Worm (Caenorhabditis elegans) whole organism, L4 larva: Measurements from ENCODE around the gene C49A9.1.

Experiments
- F44E2.7 ChIP-seq: fragments of 200-800 bp; sonication (Bioruptor generic); IDR thresholded peaks from 2 replicates; pipeline ENCODE4 v2.1.2; 2022; ENCODE audit warnings: missing genetic modification characterization, missing compliant biosample characterization
- T26A8.4 ChIP-seq: fragments of 200-800 bp; sonication (Bioruptor generic); IDR thresholded peaks from 2 replicates; pipeline ENCODE4 v1.3.6; 2022; ENCODE audit warnings: missing genetic modification characterization, missing compliant biosample characterization
- Y5F2A.4 ChIP-seq: fragments of 200-800 bp; sonication (Bioruptor generic); optimal IDR thresholded peaks from 2 replicates; lab custom pipeline; 2018; ENCODE audit warnings: mild to moderate bottlenecking, missing genetic modification characterization, missing compliant biosample characterization
- ZK546.5 ChIP-seq, 2 experiments: sonication (generic microtip); optimal IDR thresholded peaks; 2 replicates each; lab custom pipeline; 2017; ENCODE audit warnings: missing biosample characterization in 2 of 2, missing genetic modification characterization in 2 of 2
- ama-1 ChIP-seq: fragments of 150-350 bp; optimal IDR thresholded peaks from 2 replicates; lab custom pipeline; 2014; ENCODE audit warnings: inconsistent platforms, mixed read lengths
- attf-4 ChIP-seq: sonication (generic microtip); optimal IDR thresholded peaks from 3 replicates; lab custom pipeline; 2017; ENCODE audit warnings: missing biosample characterization, missing genetic modification characterization
- ceh-28 ChIP-seq: fragments of 150-350 bp; optimal IDR thresholded peaks from 2 replicates; lab custom pipeline; 2014; ENCODE audit warnings: missing biosample characterization, missing genetic modification reagents, missing genetic modification characterization
- ceh-62 ChIP-seq: sonication (generic microtip); optimal IDR thresholded peaks from 2 replicates; lab custom pipeline; 2017; ENCODE audit warnings: missing biosample characterization, missing genetic modification characterization
- ces-1 ChIP-seq: fragments of 150-350 bp; sonication (generic microtip); optimal IDR thresholded peaks from 4 replicates; lab custom pipeline; 2014; ENCODE audit warnings: missing biosample characterization, missing genetic modification reagents, missing genetic modification characterization
- cey-2 ChIP-seq: sonication (generic microtip); optimal IDR thresholded peaks from 3 replicates; lab custom pipeline; 2017; ENCODE audit warnings: missing genetic modification characterization, mild to moderate bottlenecking, missing compliant biosample characterization, antibody characterized with exemption, borderline replicate concordance; ENCODE audit not compliant: insufficient read depth
- ctbp-1 ChIP-seq: fragments of 200-800 bp; sonication (Bioruptor generic); IDR thresholded peaks from 2 replicates; pipeline ENCODE4 v1.3.6; 2022; ENCODE audit warnings: missing genetic modification reagents, missing genetic modification characterization, missing compliant biosample characterization
- daf-12 ChIP-seq: fragments of 150-350 bp; optimal IDR thresholded peaks from 2 replicates; lab custom pipeline; 2014; ENCODE audit warnings: missing biosample characterization, missing genetic modification reagents, missing genetic modification characterization
- daf-16 ChIP-seq, 3 experiments: sonication (generic microtip); optimal IDR thresholded peaks; 2 replicates each; lab custom pipeline; 2016 to 2017; ENCODE audit warnings: missing genetic modification characterization in 3 of 3, missing genetic modification reagents in 3 of 3, mild to moderate bottlenecking in 2 of 3, missing compliant biosample characterization in 2 of 3, missing biosample characterization in 1 of 3, moderate library complexity in 1 of 3
- daf-19 ChIP-seq: fragments of 200-800 bp; sonication (Bioruptor generic); conservative IDR thresholded peaks from 2 replicates; pipeline ENCODE4 v1.3.6; 2022; ENCODE audit warnings: missing genetic modification characterization, missing compliant biosample characterization
- daf-8 ChIP-seq: fragments of 200-800 bp; sonication (Bioruptor generic); IDR thresholded peaks from 2 replicates; pipeline ENCODE4 v1.3.6; 2022; ENCODE audit warnings: missing genetic modification characterization, missing compliant biosample characterization
- dmd-6 ChIP-seq: fragments of 200-800 bp; sonication (Bioruptor generic); IDR thresholded peaks from 2 replicates; pipeline ENCODE4 v1.3.6; 2022; ENCODE audit warnings: missing genetic modification reagents, missing genetic modification characterization, missing compliant biosample characterization
- duxl-1 ChIP-seq: sonication (generic microtip); optimal IDR thresholded peaks from 2 replicates; lab custom pipeline; 2016; ENCODE audit warnings: mild to moderate bottlenecking, missing genetic modification characterization, moderate library complexity, missing compliant biosample characterization; ENCODE audit not compliant: poor library complexity
- dve-1 ChIP-seq: sonication (generic microtip); optimal IDR thresholded peaks from 2 replicates; lab custom pipeline; 2017; ENCODE audit warnings: antibody characterized with exemption, mild to moderate bottlenecking, missing genetic modification characterization, missing compliant biosample characterization; ENCODE audit not compliant: insufficient read depth
- egl-43 ChIP-seq: fragments of 200-800 bp; sonication (Bioruptor generic); IDR thresholded peaks from 2 replicates; pipeline ENCODE4 v1.3.6; 2022; ENCODE audit warnings: missing genetic modification reagents, missing genetic modification characterization, missing compliant biosample characterization
- hif-1 ChIP-seq, 2 experiments: sonication (generic microtip); optimal IDR thresholded peaks; 2 replicates each; lab custom pipeline; 2016 to 2017; ENCODE audit warnings: missing compliant biosample characterization in 2 of 2, missing genetic modification characterization in 2 of 2, missing genetic modification reagents in 2 of 2, missing genotype in 2 of 2, mild to moderate bottlenecking in 1 of 2
- hlh-11 ChIP-seq: fragments of 200-800 bp; sonication (Bioruptor generic); optimal IDR thresholded peaks from 2 replicates; lab custom pipeline; 2018; ENCODE audit warnings: mild to moderate bottlenecking, missing genetic modification characterization, missing compliant biosample characterization
- hlh-30 ChIP-seq: sonication (generic microtip); optimal IDR thresholded peaks from 2 replicates; lab custom pipeline; 2017; ENCODE audit warnings: antibody characterized with exemption, mild to moderate bottlenecking, missing genetic modification characterization, missing compliant biosample characterization; ENCODE audit not compliant: insufficient read depth
- lin-29 ChIP-seq: fragments of 200-800 bp; sonication (Bioruptor generic); IDR thresholded peaks from 2 replicates; pipeline ENCODE4 v1.3.6; 2022; ENCODE audit warnings: missing genetic modification reagents, missing genetic modification characterization, missing compliant biosample characterization
- lin-38 ChIP-seq: fragments of 200-800 bp; sonication (Bioruptor generic); IDR thresholded peaks from 2 replicates; pipeline ENCODE4 v1.3.6; 2022; ENCODE audit warnings: missing genetic modification reagents, missing genetic modification characterization, missing compliant biosample characterization
- lir-3 ChIP-seq: sonication (generic microtip); optimal IDR thresholded peaks from 2 replicates; lab custom pipeline; 2016; ENCODE audit warnings: mild to moderate bottlenecking, missing genetic modification characterization, missing compliant biosample characterization
- mep-1 ChIP-seq: fragments of 150-350 bp; sonication (generic microtip); optimal IDR thresholded peaks from 3 replicates; lab custom pipeline; 2014; ENCODE audit warnings: missing biosample characterization, missing genetic modification characterization
- mxl-2 ChIP-seq: fragments of 200-800 bp; sonication (Bioruptor generic); conservative IDR thresholded peaks from 2 replicates; pipeline ENCODE4 v1.3.6; 2022; ENCODE audit warnings: missing genetic modification reagents, missing genetic modification characterization, missing compliant biosample characterization
- nhr-237 ChIP-seq: sonication (generic microtip); optimal IDR thresholded peaks from 2 replicates; lab custom pipeline; 2017; ENCODE audit warnings: missing biosample characterization, missing genetic modification characterization
- nhr-25 ChIP-seq: sonication (generic microtip); optimal IDR thresholded peaks from 2 replicates; lab custom pipeline; 2017; ENCODE audit warnings: missing genetic modification characterization, mild to moderate bottlenecking, missing compliant biosample characterization, antibody characterized with exemption, moderate library complexity, borderline replicate concordance; ENCODE audit not compliant: insufficient read depth
- nhr-28 ChIP-seq: fragments of 150-350 bp; optimal IDR thresholded peaks from 2 replicates; lab custom pipeline; 2014; ENCODE audit warnings: missing biosample characterization, missing genetic modification characterization
- nhr-42 ChIP-seq: fragments of 200-800 bp; sonication (Bioruptor generic); IDR thresholded peaks from 2 replicates; pipeline ENCODE4 v1.3.6; 2022; ENCODE audit warnings: missing genetic modification characterization, missing compliant biosample characterization
- php-3 ChIP-seq: fragments of 200-800 bp; sonication (Bioruptor generic); IDR thresholded peaks from 2 replicates; pipeline ENCODE4 v1.3.6; 2022; ENCODE audit warnings: missing genetic modification reagents, missing genetic modification characterization, missing compliant biosample characterization
- rbr-2 ChIP-seq: sonication (generic microtip); optimal IDR thresholded peaks from 2 replicates; lab custom pipeline; 2016; ENCODE audit warnings: missing genotype, missing genetic modification characterization, missing compliant biosample characterization
- sdz-12 ChIP-seq: fragments of 200-800 bp; sonication (Bioruptor generic); optimal IDR thresholded peaks from 2 replicates; lab custom pipeline; 2018; ENCODE audit warnings: mild to moderate bottlenecking, missing genetic modification characterization, missing compliant biosample characterization
- spr-1 ChIP-seq: sonication (generic microtip); optimal IDR thresholded peaks from 2 replicates; lab custom pipeline; 2016; ENCODE audit warnings: mild to moderate bottlenecking, missing genetic modification characterization, missing compliant biosample characterization
- spr-3 ChIP-seq: fragments of 200-800 bp; sonication (Bioruptor generic); optimal IDR thresholded peaks from 2 replicates; lab custom pipeline; 2018; ENCODE audit warnings: mild to moderate bottlenecking, missing genetic modification characterization, missing compliant biosample characterization
- tra-1 ChIP-seq: fragments of 200-800 bp; sonication (Bioruptor generic); IDR thresholded peaks from 2 replicates; pipeline ENCODE4 v1.3.6; 2022; ENCODE audit warnings: missing genetic modification reagents, missing genetic modification characterization, missing compliant biosample characterization
- unc-62 ChIP-seq, 3 experiments: fragments of 150-350 bp in 1 of 3; sonication (generic microtip); optimal IDR thresholded peaks in 2 of 3; peaks in 1 of 3; 1 replicate in 1 of 3; 2 replicates in 2 of 3; lab custom pipeline; 2014 to 2017; ENCODE audit warnings: missing biosample characterization in 3 of 3, missing genetic modification characterization in 3 of 3, missing genetic modification reagents in 3 of 3, missing genotype in 1 of 3
- zfp-3 ChIP-seq: fragments of 200-800 bp; sonication (Bioruptor generic); conservative IDR thresholded peaks from 2 replicates; pipeline ENCODE4 v1.3.6; 2022; ENCODE audit warnings: missing genetic modification reagents, missing genetic modification characterization, missing compliant biosample characterization
- zip-11 ChIP-seq: fragments of 200-800 bp; sonication (Bioruptor generic); IDR thresholded peaks from 2 replicates; pipeline ENCODE4 v1.3.6; 2022; ENCODE audit warnings: missing genetic modification characterization, missing compliant biosample characterization
- zip-2 ChIP-seq: fragments of 150-350 bp; optimal IDR thresholded peaks from 2 replicates; lab custom pipeline; 2014; ENCODE audit warnings: missing biosample characterization, missing genetic modification characterization

The C49A9.1 gene

DNA sequence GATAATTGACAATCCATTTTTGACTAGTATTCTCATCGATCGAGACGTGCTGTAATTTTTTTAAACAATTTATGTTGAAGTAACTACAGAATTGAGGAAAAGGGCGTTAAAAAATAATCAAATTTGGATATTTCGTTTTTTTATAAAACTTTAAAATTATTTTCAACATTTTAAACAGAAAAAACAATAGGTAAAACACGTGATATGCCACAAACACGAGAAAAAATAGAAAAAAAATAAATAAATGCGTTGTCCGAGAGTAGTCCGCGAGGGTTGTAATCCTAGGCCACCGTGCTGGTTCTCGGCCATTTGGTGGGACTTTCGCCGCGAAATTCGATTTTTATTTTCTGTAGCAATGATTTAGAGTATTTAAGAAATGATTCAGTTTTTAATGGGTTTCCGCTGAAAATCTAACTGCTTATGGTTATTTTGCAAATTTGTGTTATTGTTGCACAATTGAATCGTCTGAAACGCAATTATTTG, 21.7 kb upstream of the C49A9.1 start, which contains the start of gene C49A9.10 (continued):
- TF ChIP-seq daf-12 (tag; lab: Kevin White, UChicago) (no peak), ctbp-1 (GFP tag; lab: Robert Waterston, UW) (0 out of 2 replicates have a peak, but pooled peaks have one; percentile 28), duxl-1 (tag; lab: Kevin White, UChicago) (peak; percentile 69), F44E2.7 (no peak), spr-3 (GFP tag; lab: Kevin White, UChicago) (no peak), egl-43 (GFP tag; lab: Robert Waterston, UW) (no peak), ceh-62 (no peak), spr-1 (peak; percentile 38), mep-1 (peak; percentile 76), daf-8 (GFP tag; lab: Robert Waterston, UW) (no peak), zip-11 (GFP tag; lab: Robert Waterston, UW) (no peak), lir-3 (tag; lab: Kevin White, UChicago) (no peak), sdz-12 (no peak), hif-1 (tag; optimal IDR thresholded peaks at IDR 0.05; lab: Kevin White, UChicago) (peak in 1 of 2 experiments; percentile 92), ama-1 (lab: Kevin White, UChicago) (no peak), zfp-3 (GFP tag; lab: Robert Waterston, UW) (no peak), lin-38 (GFP tag; lab: Robert Waterston, UW) (peak; percentile 76; the same call in 1 of the 2 replicates), Y5F2A.4 (GFP tag; lab: Kevin White, UChicago) (no peak), dmd-6 (GFP tag; lab: Robert Waterston, UW) (no peak; the same call in 1 of the 2 replicates), nhr-25 (tag; lab: Kevin White, UChicago) (no peak), ZK546.5 (tag; optimal IDR thresholded peaks at IDR 0.05; lab: Kevin White, UChicago) (no peak), nhr-237 (tag; lab: Kevin White, UChicago) (no peak), tra-1 (GFP tag; lab: Robert Waterston, UW) (peak; percentile 73; the same call in 1 of the 2 replicates)

DNA sequence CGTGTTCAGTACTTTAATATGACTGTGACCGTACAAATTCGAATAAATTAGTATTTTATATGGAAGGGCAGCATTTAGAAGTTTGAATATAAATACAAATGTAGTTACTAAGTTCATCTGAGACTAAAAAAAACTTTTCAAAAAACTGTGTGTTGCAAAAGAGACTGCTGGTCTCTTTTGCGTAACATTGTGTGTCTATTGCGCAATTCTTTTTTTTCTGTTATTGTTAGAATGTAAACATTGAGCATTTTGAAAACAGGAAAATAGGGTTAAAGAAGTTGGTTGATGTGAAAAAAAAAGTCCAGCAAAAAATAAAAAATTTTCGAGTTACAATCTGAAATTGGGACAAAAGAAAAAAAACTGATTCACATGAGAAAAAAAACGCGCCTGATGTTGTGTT, 18.7 kb upstream of the C49A9.1 start:
- TF ChIP-seq cey-2 (no peak), daf-16 (GFP tag; optimal IDR thresholded peaks at IDR 0.05; lab: Kevin White, UChicago) (no peak), daf-16 (tag; optimal IDR thresholded peaks at IDR 0.05; lab: Kevin White, UChicago) (no peak), lin-38 (GFP tag; lab: Robert Waterston, UW) (no peak), ceh-62 (no peak), spr-1 (no peak), zip-2 (tag; lab: Kevin White, UChicago) (peak; percentile 93), unc-62 (GFP tag; optimal IDR thresholded peaks at IDR 0.05 in 1 of 2; lab: Kevin White, UChicago) (peak in 1 of 2 experiments; percentile 3), unc-62 (tag; optimal IDR thresholded peaks at IDR 0.05; lab: Kevin White, UChicago) (no peak), ces-1 (no peak), nhr-25 (tag; lab: Kevin White, UChicago) (no peak)

DNA sequence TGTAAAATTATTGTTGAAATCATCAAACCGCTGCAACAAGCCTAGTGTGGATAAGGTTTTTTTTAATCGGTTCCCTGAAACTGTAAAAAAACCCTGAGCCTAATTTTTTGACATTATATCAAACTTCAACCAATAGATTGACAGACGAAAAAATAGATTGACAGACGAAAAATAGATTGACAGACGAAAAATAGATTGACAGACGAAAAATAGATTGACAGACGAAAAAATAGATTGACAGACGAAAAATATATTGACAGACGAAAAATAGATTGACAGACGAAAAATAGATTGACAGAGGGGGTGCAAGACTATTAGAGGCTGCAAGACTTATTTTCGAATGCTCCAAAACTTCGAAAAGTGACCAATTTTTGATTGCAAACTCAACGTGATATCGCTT, 18.0 kb upstream of the C49A9.1 start:
- peak; percentile 41 for TF ChIP-seq dmd-6 (GFP tag; lab: Robert Waterston, UW)

ce11 chrIV:6210574-6210973, 17.4 kb upstream of the C49A9.1 start, which contains the start of the genes ugt-24 and C49A9.6:
TSS of gene ugt-24 (minus strand) at chrIV:6210720.
TSS of gene C49A9.6 (plus strand) at chrIV:6210936.
- TF ChIP-seq nhr-28 (tag; lab: Kevin White, UChicago) (peak; percentile 36), nhr-42 (GFP tag; lab: Robert Waterston, UW) (no peak), hlh-11 (peak; percentile 52), rbr-2 (tag; lab: Kevin White, UChicago) (no peak), lin-29 (no peak), daf-16 (GFP tag; optimal IDR thresholded peaks at IDR 0.05; lab: Kevin White, UChicago) (no peak), daf-16 (tag; optimal IDR thresholded peaks at IDR 0.05; lab: Kevin White, UChicago) (peak; percentile 96), F44E2.7 (no peak), zfp-3 (GFP tag; lab: Robert Waterston, UW) (no peak), cey-2 (no peak), hif-1 (tag; optimal IDR thresholded peaks at IDR 0.05; lab: Kevin White, UChicago) (no peak), T26A8.4 (GFP tag; lab: Robert Waterston, UW) (no peak), mxl-2 (GFP tag; lab: Robert Waterston, UW) (no peak), attf-4 (tag; lab: Kevin White, UChicago) (no peak), ceh-28 (tag; lab: Kevin White, UChicago) (no peak), dve-1 (tag; lab: Kevin White, UChicago) (peak; percentile 64), unc-62 (GFP tag; optimal IDR thresholded peaks at IDR 0.05 in 1 of 2; lab: Kevin White, UChicago) (no peak), unc-62 (tag; optimal IDR thresholded peaks at IDR 0.05; lab: Kevin White, UChicago) (no peak), php-3 (GFP tag; lab: Robert Waterston, UW) (0 out of 2 replicates have a peak, but pooled peaks have one; percentile 28), daf-19 (GFP tag; lab: Robert Waterston, UW) (no peak), hlh-30 (tag; lab: Kevin White, UChicago) (peak; percentile 32), daf-8 (GFP tag; lab: Robert Waterston, UW) (no peak), dmd-6 (GFP tag; lab: Robert Waterston, UW) (peak; percentile 22; the same call in 1 of the 2 replicates)
